Worm (Caenorhabditis elegans) whole organism, late embryonic: ENCODE data around the gene F13C5.2.

Source experiments
- che-1 ChIP-seq: sonication (generic microtip); optimal IDR thresholded peaks from 2 replicates; lab custom pipeline; 2016; ENCODE audit warnings: mild to moderate bottlenecking, missing genetic modification characterization, missing compliant biosample characterization
- lim-6 ChIP-seq: sonication (generic microtip); optimal IDR thresholded peaks from 2 replicates; lab custom pipeline; 2016; ENCODE audit warnings: missing genetic modification characterization, missing compliant biosample characterization
- npax-4 ChIP-seq: sonication (generic microtip); optimal IDR thresholded peaks from 2 replicates; lab custom pipeline; 2016; ENCODE audit warnings: missing genetic modification characterization, missing compliant biosample characterization
- unc-55 ChIP-seq: sonication (generic microtip); optimal IDR thresholded peaks from 2 replicates; lab custom pipeline; 2017; ENCODE audit warnings: missing biosample characterization, missing genetic modification reagents, missing genetic modification characterization

- TF ChIP-seq unc-55 (GFP tag; lab: Kevin White, UChicago) (no peak), che-1 (tag; lab: Kevin White, UChicago) (no peak), lim-6 (no peak), npax-4 (no peak)
Measured at ce11 chrX:642817-643216, 49.1 kb downstream of the F13C5.2 start.
